Fruit fly (Drosophila melanogaster): Measurements from ENCODE around the gene CG32110.

Gene CG32110

dm6 chr3L:12802443-12802865, 6.1 kb upstream of the CG32110 start (continued):
- TF ChIP-seq CG10321 (GFP tag; IDR thresholded peaks at IDR 0.05), result no peak
- TF ChIP-seq Sox100B (GFP tag; optimal IDR thresholded peaks at IDR 0.05), result no peak
- TF ChIP-seq CG15479 (GFP tag; optimal IDR thresholded peaks at IDR 0.05), result no peak
- TF ChIP-seq chif (GFP tag; optimal IDR thresholded peaks at IDR 0.05), result no peak
- no peak for TF ChIP-seq Jarid2 (GFP tag; optimal IDR thresholded peaks at IDR 0.05)
- TF ChIP-seq CG34376 (GFP tag; optimal IDR thresholded peaks at IDR 0.05), result peak; percentile 40
- peak; percentile 55; the same call in 1 of the 2 replicates for TF ChIP-seq Rfx (GFP tag; IDR thresholded peaks at IDR 0.05)
- TF ChIP-seq crp (GFP tag; optimal IDR thresholded peaks at IDR 0.05), result peak in 1 of 2 experiments; percentile 47
- no peak for TF ChIP-seq cad (GFP tag; optimal IDR thresholded peaks at IDR 0.05)
- TF ChIP-seq Camta (GFP tag; optimal IDR thresholded peaks at IDR 0.05), result no peak
- TF ChIP-seq CG33213 (GFP tag; optimal IDR thresholded peaks at IDR 0.05), result no peak
- TF ChIP-seq Blimp-1 (GFP tag; optimal IDR thresholded peaks at IDR 0.05), result peak; percentile 24
- TF ChIP-seq CG31388 (GFP tag; optimal IDR thresholded peaks at IDR 0.05), result no peak
- TF ChIP-seq mirr (GFP tag; optimal IDR thresholded peaks at IDR 0.05), result peak; percentile 59
- peak; percentile 41 for TF ChIP-seq Fer3 (tag; optimal IDR thresholded peaks at IDR 0.05)
- TF ChIP-seq CG15696 (tag; optimal IDR thresholded peaks at IDR 0.05), result no peak
- no peak for TF ChIP-seq gt (GFP tag; IDR thresholded peaks at IDR 0.05)
- peak; percentile 54 for TF ChIP-seq lab (GFP tag; optimal IDR thresholded peaks at IDR 0.05)
- no peak for TF ChIP-seq ssp (GFP tag; IDR thresholded peaks at IDR 0.05)
- no peak for TF ChIP-seq kay (GFP tag; optimal IDR thresholded peaks at IDR 0.05)
- peak; percentile 52 for TF ChIP-seq CG13894 (tag; optimal IDR thresholded peaks at IDR 0.05)
- peak; percentile 74 for TF ChIP-seq nau (GFP tag; optimal IDR thresholded peaks at IDR 0.05)
- no peak for TF ChIP-seq wor (GFP tag; IDR thresholded peaks at IDR 0.05)
- TF ChIP-seq CG10565 (GFP tag; optimal IDR thresholded peaks at IDR 0.05), result no peak
- TF ChIP-seq Pdp1 (GFP tag; optimal IDR thresholded peaks at IDR 0.05), result peak in 1 of 2 experiments; percentile 68
- peak; percentile 18; the same call in 1 of the 2 replicates for TF ChIP-seq CG14014 (GFP tag; IDR thresholded peaks at IDR 0.05)
- TF ChIP-seq CG11723 (GFP tag; optimal IDR thresholded peaks at IDR 0.05), result no peak
- peak; percentile 85 for TF ChIP-seq Drgx (GFP tag; IDR thresholded peaks at IDR 0.05)
- TF ChIP-seq CG17912 (GFP tag; optimal IDR thresholded peaks at IDR 0.05), result no peak
- TF ChIP-seq CG9817 (tag; optimal IDR thresholded peaks at IDR 0.05), result no peak
- TF ChIP-seq fd3F (GFP tag; optimal IDR thresholded peaks at IDR 0.05), result no peak
- TF ChIP-seq Hand (GFP tag; optimal IDR thresholded peaks at IDR 0.05), result no peak
- TF ChIP-seq sug (tag; optimal IDR thresholded peaks at IDR 0.05), result peak; percentile 28
- TF ChIP-seq CG43689 (GFP tag; IDR thresholded peaks at IDR 0.05), result no peak
- TF ChIP-seq sqz (GFP tag; optimal IDR thresholded peaks at IDR 0.05), result peak; percentile 22
- TF ChIP-seq Dbx (GFP tag; IDR thresholded peaks at IDR 0.05), result 0 out of 3 replicates have a peak, but pooled peaks have one; percentile 30
- no peak for TF ChIP-seq CG18764 (GFP tag; optimal IDR thresholded peaks at IDR 0.05)
- no peak for TF ChIP-seq CG2875 (GFP tag; optimal IDR thresholded peaks at IDR 0.05)
- no peak for TF ChIP-seq gsb (GFP tag; IDR thresholded peaks at IDR 0.05)
- TF ChIP-seq Xbp1 (GFP tag; optimal IDR thresholded peaks at IDR 0.05), result no peak
- TF ChIP-seq CG2116 (GFP tag; optimal IDR thresholded peaks at IDR 0.05), result no peak
- TF ChIP-seq Ada2b (GFP tag; IDR thresholded peaks at IDR 0.05), result peak; percentile 7; the same call in 1 of the 2 replicates
- no peak for TF ChIP-seq kni (GFP tag; optimal IDR thresholded peaks at IDR 0.05)
- peak; percentile 7 for TF ChIP-seq CHES-1-like (GFP tag; optimal IDR thresholded peaks at IDR 0.05)
- no peak for TF ChIP-seq run (tag; optimal IDR thresholded peaks at IDR 0.05)
- TF ChIP-seq pho (GFP tag; optimal IDR thresholded peaks at IDR 0.05), result peak; percentile 33
- TF ChIP-seq CG12744 (GFP tag; optimal IDR thresholded peaks at IDR 0.05), result peak; percentile 18
- TF ChIP-seq chinmo (GFP tag; IDR thresholded peaks at IDR 0.05; ENCODE audit: partially characterized antibody), result no peak; the same call in 3 of the 4 replicates
- TF ChIP-seq CG4617 (GFP tag; optimal IDR thresholded peaks at IDR 0.05; ENCODE audit: borderline replicate concordance), result no peak
- no peak for TF ChIP-seq zfh2 (GFP tag; optimal IDR thresholded peaks at IDR 0.05)

Data from whole organism, embryonic.